Worm (Caenorhabditis elegans) whole organism, young adult: Measurements from ENCODE around the gene F07E5.12.

Source experiments
- B0336.3 ChIP-seq: fragments of 200-800 bp; sonication (Bioruptor generic); IDR thresholded peaks from 2 replicates; pipeline ENCODE4 v1.3.6; 2022; ENCODE audit warnings: missing genetic modification characterization, missing compliant biosample characterization
- F33H1.4 ChIP-seq: fragments of 200-800 bp; sonication (Bioruptor generic); IDR thresholded peaks from 2 replicates; pipeline ENCODE4 v1.3.6; 2022; ENCODE audit warnings: missing genetic modification reagents, missing genetic modification characterization, missing compliant biosample characterization
- F37B4.10 ChIP-seq: fragments of 200-800 bp; sonication (Bioruptor generic); IDR thresholded peaks from 2 replicates; pipeline ENCODE4 v1.3.6; 2022; ENCODE audit warnings: missing genetic modification characterization, missing compliant biosample characterization
- T26A5.8 ChIP-seq: sonication (generic microtip); optimal IDR thresholded peaks from 2 replicates; lab custom pipeline; 2016; ENCODE audit warnings: missing genetic modification characterization, missing compliant biosample characterization
- Y53G8AR.9 ChIP-seq: fragments of 200-800 bp; sonication (Bioruptor generic); conservative IDR thresholded peaks from 2 replicates; pipeline ENCODE4 v1.3.6; 2022; ENCODE audit warnings: missing genetic modification reagents, missing genetic modification characterization, missing compliant biosample characterization
- Y79H2A.3 ChIP-seq: fragments of 200-800 bp; sonication (Bioruptor generic); conservative IDR thresholded peaks from 2 replicates; pipeline ENCODE4 v1.3.6; 2022; ENCODE audit warnings: missing genetic modification reagents, missing genetic modification characterization, missing compliant biosample characterization
- Y95B8A.8 ChIP-seq: fragments of 200-800 bp; sonication (Bioruptor generic); IDR thresholded peaks from 2 replicates; pipeline ENCODE4 v1.3.6; 2022; ENCODE audit warnings: missing genetic modification reagents, missing genetic modification characterization, missing compliant biosample characterization
- ama-1 ChIP-seq, 3 experiments: fragments of 150-350 bp in 1 of 3; sonication (generic microtip) in 2 of 3; optimal IDR thresholded peaks; 2 replicates each; lab custom pipeline; 2014 to 2018; ENCODE audit warnings: missing biosample characterization in 2 of 3, missing genetic modification characterization in 2 of 3, missing genetic modification reagents in 2 of 3
- attf-6 ChIP-seq: fragments of 200-800 bp; sonication (Bioruptor generic); IDR thresholded peaks from 2 replicates; pipeline ENCODE4 v1.3.6; 2022; ENCODE audit warnings: missing genetic modification reagents, missing genetic modification characterization, missing compliant biosample characterization
- bed-1 ChIP-seq: fragments of 200-800 bp; sonication (Bioruptor generic); IDR thresholded peaks from 2 replicates; pipeline ENCODE4 v1.3.6; 2022; ENCODE audit warnings: missing genetic modification reagents, missing genetic modification characterization, missing compliant biosample characterization
- ccch-3 ChIP-seq: fragments of 200-800 bp; sonication (Bioruptor generic); optimal IDR thresholded peaks from 2 replicates; lab custom pipeline; 2018; ENCODE audit warnings: mild to moderate bottlenecking, missing genetic modification characterization, missing compliant biosample characterization
- cebp-2 ChIP-seq: fragments of 200-800 bp; sonication (Bioruptor generic); IDR thresholded peaks from 2 replicates; pipeline ENCODE4 v1.3.6; 2022; ENCODE audit warnings: missing genetic modification characterization, missing compliant biosample characterization
- ceh-58 ChIP-seq: fragments of 200-800 bp; sonication (Bioruptor generic); IDR thresholded peaks from 2 replicates; pipeline ENCODE4 v1.3.6; 2022; ENCODE audit warnings: missing genetic modification characterization, missing compliant biosample characterization
- ceh-79 ChIP-seq: sonication (generic microtip); optimal IDR thresholded peaks from 2 replicates; lab custom pipeline; 2017; ENCODE audit warnings: mild to moderate bottlenecking, missing genetic modification characterization, missing compliant biosample characterization
- chd-7 ChIP-seq: sonication (generic microtip); optimal IDR thresholded peaks from 2 replicates; lab custom pipeline; 2016; ENCODE audit warnings: mild to moderate bottlenecking, missing genetic modification characterization, moderate library complexity, missing compliant biosample characterization
- die-1 ChIP-seq: sonication (generic microtip); optimal IDR thresholded peaks from 2 replicates; lab custom pipeline; 2016; ENCODE audit warnings: missing genotype, mild to moderate bottlenecking, missing genetic modification characterization, missing compliant biosample characterization
- dpl-1 ChIP-seq: fragments of 150-350 bp; optimal IDR thresholded peaks from 2 replicates; lab custom pipeline; 2014; ENCODE audit warnings: missing biosample characterization, missing genetic modification reagents, missing genetic modification characterization
- efl-1 ChIP-seq: fragments of 150-350 bp; optimal IDR thresholded peaks from 2 replicates; lab custom pipeline; 2014; ENCODE audit warnings: missing biosample characterization, missing genetic modification reagents, missing genetic modification characterization
- hsf-1 ChIP-seq: fragments of 200-800 bp; sonication (Bioruptor generic); IDR thresholded peaks from 2 replicates; pipeline ENCODE4 v1.3.6; 2022; ENCODE audit warnings: missing genetic modification reagents, missing genetic modification characterization, missing compliant biosample characterization
- lin-35 ChIP-seq, 3 experiments: fragments of 150-350 bp in 2 of 3; sonication (generic microtip) in 1 of 3; optimal IDR thresholded peaks; 2 replicates each; lab custom pipeline; 2014 to 2018; ENCODE audit warnings: missing biosample characterization in 3 of 3, missing genetic modification characterization in 3 of 3, missing genetic modification reagents in 3 of 3
- lsl-1 ChIP-seq: fragments of 200-800 bp; sonication (Bioruptor generic); optimal IDR thresholded peaks from 2 replicates; lab custom pipeline; 2018; ENCODE audit warnings: mild to moderate bottlenecking, missing genetic modification characterization, moderate library complexity, missing compliant biosample characterization
- madf-3 ChIP-seq: fragments of 200-800 bp; sonication (Bioruptor generic); IDR thresholded peaks from 2 replicates; pipeline ENCODE4 v1.3.6; 2022; ENCODE audit warnings: missing genetic modification reagents, missing genetic modification characterization, missing compliant biosample characterization
- madf-6 ChIP-seq: fragments of 200-800 bp; sonication (Bioruptor generic); IDR thresholded peaks from 2 replicates; pipeline ENCODE4 v1.3.6; 2022; ENCODE audit warnings: missing genetic modification reagents, missing genetic modification characterization, missing compliant biosample characterization
- mcd-1 ChIP-seq: fragments of 200-800 bp; sonication (Bioruptor generic); IDR thresholded peaks from 2 replicates; pipeline ENCODE4 v1.3.6; 2022; ENCODE audit warnings: missing genetic modification reagents, missing genetic modification characterization, missing compliant biosample characterization
- mel-28 ChIP-seq: sonication (generic microtip); optimal IDR thresholded peaks from 2 replicates; lab custom pipeline; 2016; ENCODE audit warnings: borderline replicate concordance, mild to moderate bottlenecking, missing genetic modification characterization, missing compliant biosample characterization
- nfyb-1 ChIP-seq: fragments of 200-800 bp; sonication (Bioruptor generic); IDR thresholded peaks from 2 replicates; pipeline ENCODE4 v1.3.6; 2022; ENCODE audit warnings: missing genetic modification reagents, missing genetic modification characterization, missing compliant biosample characterization
- nhr-27 ChIP-seq: fragments of 200-800 bp; sonication (Bioruptor generic); optimal IDR thresholded peaks from 2 replicates; lab custom pipeline; 2018; ENCODE audit warnings: mild to moderate bottlenecking, missing genetic modification characterization, moderate library complexity, missing compliant biosample characterization
- rpc-1 ChIP-seq, 2 experiments: fragments of 150-350 bp in 1 of 2; sonication (generic microtip) in 1 of 2; optimal IDR thresholded peaks; 2 replicates each; lab custom pipeline; 2014 to 2018; ENCODE audit warnings: missing biosample characterization in 1 of 2, missing genetic modification characterization in 1 of 2, missing genetic modification reagents in 1 of 2, missing genotype in 1 of 2
- sdz-38 ChIP-seq: sonication (generic microtip); optimal IDR thresholded peaks from 2 replicates; lab custom pipeline; 2016; ENCODE audit warnings: missing genotype, missing genetic modification characterization, missing compliant biosample characterization
- unc-62 ChIP-seq: fragments of 150-350 bp; optimal IDR thresholded peaks from 2 replicates; lab custom pipeline; 2014; ENCODE audit warnings: missing biosample characterization, missing genetic modification reagents, missing genetic modification characterization
- zfh-2 ChIP-seq: fragments of 200-800 bp; sonication (Bioruptor generic); conservative IDR thresholded peaks from 2 replicates; pipeline ENCODE4 v1.3.6; 2022; ENCODE audit warnings: missing genetic modification reagents, missing genetic modification characterization, missing compliant biosample characterization
- ztf-3 ChIP-seq: fragments of 200-800 bp; sonication (Bioruptor generic); optimal IDR thresholded peaks from 2 replicates; lab custom pipeline; 2018; ENCODE audit warnings: mild to moderate bottlenecking, missing genetic modification characterization, missing compliant biosample characterization
- ztf-6 ChIP-seq: fragments of 200-800 bp; sonication (Bioruptor generic); IDR thresholded peaks from 2 replicates; pipeline ENCODE4 v1.3.6; 2022; ENCODE audit warnings: missing genetic modification reagents, missing genetic modification characterization, missing compliant biosample characterization

F07E5.12 gene

DNA sequence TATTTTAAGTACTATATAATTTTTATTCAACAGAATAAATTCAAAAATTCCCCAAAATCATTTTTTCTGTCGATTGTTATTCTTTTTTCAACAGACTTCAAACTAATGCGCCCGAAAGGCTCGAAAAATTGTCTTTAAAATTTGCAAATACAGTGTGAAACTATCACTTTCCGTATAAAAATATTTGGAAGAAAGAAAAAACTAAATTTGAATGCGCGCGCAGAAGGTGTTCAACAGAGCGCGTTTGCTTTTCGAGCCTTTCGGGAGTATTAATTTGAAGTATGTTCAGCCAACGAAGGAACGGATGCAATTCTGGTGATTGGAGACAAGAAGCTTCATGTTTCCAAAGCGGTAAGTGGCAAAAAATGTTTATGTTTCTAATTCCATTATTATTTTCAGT lies 35.5 kb upstream of the F07E5.12 start, which contains the start of gene btb-4:
TSS of gene btb-4 (plus strand) at position 35 of the 400 bp plus-strand sequence.
- TF ChIP-seq efl-1 (GFP tag; lab: Kevin White, UChicago) (peak; percentile 48), madf-6 (0 out of 2 replicates have a peak, but pooled peaks have one; percentile 1), mcd-1 (GFP tag; lab: Robert Waterston, UW) (peak; percentile 57)

- TF ChIP-seq lsl-1 (GFP tag; lab: Kevin White, UChicago) (peak; percentile 18), bed-1 (GFP tag; lab: Robert Waterston, UW) (no peak), nhr-27 (no peak), nfyb-1 (no peak), ztf-6 (no peak), rpc-1 (optimal IDR thresholded peaks at IDR 0.05; lab: Kevin White, UChicago) (no peak), rpc-1 (tag; optimal IDR thresholded peaks at IDR 0.05; lab: Kevin White, UChicago) (no peak), ama-1 (optimal IDR thresholded peaks at IDR 0.05; lab: Kevin White, UChicago) (no peak), ama-1 (GFP tag; optimal IDR thresholded peaks at IDR 0.05; lab: Kevin White, UChicago) (no peak), ccch-3 (GFP tag; lab: Kevin White, UChicago) (no peak)
Observed at ce11 chrII:2033286-2033685, 34.5 kb upstream of the F07E5.12 start, which contains the start of gene F59H6.14. Gene F59H6.14 (plus strand): TSS chrII:2033586.

DNA sequence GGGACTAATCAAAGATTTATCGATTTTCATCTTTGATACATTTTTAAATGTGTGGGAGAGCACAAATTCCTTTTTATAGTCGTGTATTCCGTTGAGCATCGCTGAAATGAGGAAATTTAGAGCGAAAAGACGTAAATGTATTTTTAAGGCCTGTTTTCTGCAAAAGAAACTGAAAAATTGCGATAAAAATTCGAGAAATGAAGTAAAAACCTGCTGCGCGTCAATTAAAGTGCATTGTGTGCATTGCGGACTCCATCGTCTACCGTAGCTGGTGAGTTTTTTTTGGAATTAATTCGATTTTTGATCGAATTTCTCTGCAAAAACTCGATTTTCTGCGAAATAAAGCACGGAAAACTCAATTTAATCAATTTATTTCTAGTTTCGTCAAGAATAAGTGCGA lies 28.5 kb upstream of the F07E5.12 start, which contains the start of gene bath-19:
TSS of gene bath-19 (minus strand) at position 101 of the 400 bp plus-strand sequence.
- TF ChIP-seq Y79H2A.3, result no peak
- no peak for TF ChIP-seq ztf-6
- TF ChIP-seq lsl-1 (GFP tag; lab: Kevin White, UChicago), result peak; percentile 54
- TF ChIP-seq ztf-3 (GFP tag; lab: Kevin White, UChicago), result no peak

DNA sequence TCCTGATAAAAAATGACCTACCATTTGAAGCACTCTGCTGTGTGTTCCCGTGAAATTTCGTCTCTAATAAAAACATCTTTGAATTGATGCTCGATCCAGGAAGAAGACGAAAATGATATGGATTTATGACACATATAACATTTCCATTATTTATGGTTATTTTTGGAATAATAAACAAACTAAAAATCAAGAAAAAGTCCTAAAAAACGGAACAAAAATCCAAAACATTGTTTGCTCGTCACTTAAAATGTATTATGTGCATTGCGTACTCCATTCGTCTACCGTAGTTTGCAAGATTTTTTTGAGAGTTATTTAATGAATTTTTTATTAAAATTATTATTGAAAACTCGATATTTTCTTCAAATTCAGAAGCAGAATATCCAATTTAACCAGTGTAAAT lies 25.3 kb upstream of the F07E5.12 start, which contains the start of gene bath-20:
TSS of gene bath-20 (minus strand) at position 101 of the 400 bp plus-strand sequence.
- TF ChIP-seq lsl-1 (GFP tag; lab: Kevin White, UChicago), result peak; percentile 31
- TF ChIP-seq die-1, result no peak
- TF ChIP-seq, all 124 proteins: peak for 1

DNA sequence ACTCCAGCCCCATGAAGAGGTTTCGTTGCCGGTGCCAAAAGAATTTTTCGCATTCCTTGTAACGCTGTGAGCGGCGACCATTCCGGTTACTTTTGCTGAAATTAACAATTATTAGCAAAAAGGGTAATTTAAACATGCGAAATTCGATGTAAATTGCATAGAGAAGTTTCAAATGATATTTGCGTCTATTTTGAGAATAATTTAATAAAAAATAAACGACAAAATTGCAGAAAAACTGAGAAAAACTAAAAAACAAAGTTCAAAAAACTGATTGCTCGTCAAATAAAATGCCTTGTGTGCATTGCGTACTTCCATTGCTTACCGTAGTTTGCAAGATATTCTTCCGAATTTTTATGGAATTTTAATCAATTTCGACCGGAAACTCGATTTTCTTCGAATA lies 22.3 kb upstream of the F07E5.12 start, which contains the start of gene bath-24:
TSS of gene bath-24 (minus strand) at position 101 of the 400 bp plus-strand sequence.
- TF ChIP-seq chd-7 (tag; lab: Kevin White, UChicago) (no peak), lsl-1 (GFP tag; lab: Kevin White, UChicago) (peak; percentile 65)

ce11 chrII:2046556-2046955 lies 21.2 kb upstream of the F07E5.12 start, which contains the start of gene math-1:
Gene math-1 (minus strand): TSS chrII:2046656.
- TF ChIP-seq zfh-2 (GFP tag; lab: Robert Waterston, UW), result 0 out of 2 replicates have a peak, but pooled peaks have one; percentile 7
- TF ChIP-seq, all 124 proteins: peak for 1; not testable (repeated sequence) for 123

ce11 chrII:2051372-2051771 lies 16.4 kb upstream of the F07E5.12 start, which contains the start of gene fbxb-35:
Gene fbxb-35 (plus strand): TSS chrII:2051672.
- no peak for TF ChIP-seq F37B4.10 (GFP tag; lab: Robert Waterston, UW)
- TF ChIP-seq unc-62 (GFP tag; lab: Kevin White, UChicago), result no peak
- TF ChIP-seq Y95B8A.8, result no peak
- TF ChIP-seq madf-3 (GFP tag; lab: Robert Waterston, UW), result no peak
- no peak for TF ChIP-seq sdz-38 (tag; lab: Kevin White, UChicago)
- no peak for TF ChIP-seq ceh-79
- TF ChIP-seq Y79H2A.3, result no peak
- no peak for TF ChIP-seq cebp-2 (GFP tag; lab: Robert Waterston, UW)
- no peak for TF ChIP-seq ceh-58
- no peak for TF ChIP-seq T26A5.8 (tag; lab: Kevin White, UChicago)
- TF ChIP-seq attf-6 (GFP tag; lab: Robert Waterston, UW), result no peak
- no peak for TF ChIP-seq mel-28 (tag; lab: Kevin White, UChicago)
- TF ChIP-seq dpl-1 (GFP tag; lab: Kevin White, UChicago), result no peak
- no peak for TF ChIP-seq Y53G8AR.9
- no peak for TF ChIP-seq zfh-2 (GFP tag; lab: Robert Waterston, UW)
- TF ChIP-seq lin-35 (GFP tag; optimal IDR thresholded peaks at IDR 0.05; lab: Kevin White, UChicago), result no peak
- TF ChIP-seq F33H1.4 (GFP tag; lab: Robert Waterston, UW), result no peak
- no peak for TF ChIP-seq B0336.3 (GFP tag; lab: Robert Waterston, UW)
- TF ChIP-seq hsf-1, result no peak
